Worm (Caenorhabditis elegans): Measurements from ENCODE around the gene clec-232.
A peak's percentile ranks its signal among the peaks of the same experiment; 100 is the strongest.

DNA sequence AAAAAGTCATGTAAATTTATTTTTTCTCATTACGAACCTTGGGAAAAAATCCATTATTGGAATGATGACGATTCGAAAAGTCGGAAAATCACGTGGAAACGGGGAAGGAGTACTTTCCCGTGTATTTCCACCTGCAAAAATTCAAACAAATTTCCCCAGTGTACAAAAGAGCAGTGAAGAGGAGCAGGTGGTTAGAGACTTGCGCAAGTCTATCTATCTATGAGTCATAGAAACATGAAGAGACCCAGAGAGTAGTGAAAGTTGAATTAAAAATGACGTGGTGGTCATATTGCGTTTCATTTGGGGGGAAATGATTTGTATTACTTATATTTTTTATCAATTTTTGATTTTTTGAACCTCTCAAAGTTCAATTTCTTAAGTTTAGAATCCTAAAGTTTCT lies 24.5 kb downstream of the clec-232 start, which contains the start of gene nhr-50:
- peak; percentile 78 for TF ChIP-seq nhr-80 (tag; optimal IDR thresholded peaks at IDR 0.05)
- TF ChIP-seq sea-2 (GFP tag; IDR thresholded peaks at IDR 0.05): no peak
- TF ChIP-seq cebp-2 (GFP tag; IDR thresholded peaks at IDR 0.05): no peak
- no peak for TF ChIP-seq madf-8 (GFP tag; conservative IDR thresholded peaks at IDR 0.05)
- no peak for TF ChIP-seq unc-62 (GFP tag; optimal IDR thresholded peaks at IDR 0.05)
- TF ChIP-seq let-526 (GFP tag; IDR thresholded peaks at IDR 0.05): no peak
- no peak for TF ChIP-seq ama-1 (optimal IDR thresholded peaks at IDR 0.05)
- TF ChIP-seq ama-1 (GFP tag; optimal IDR thresholded peaks at IDR 0.05): no peak
- no peak for TF ChIP-seq hlh-12 (tag; optimal IDR thresholded peaks at IDR 0.05)
- no peak for TF ChIP-seq ceh-100 (GFP tag; IDR thresholded peaks at IDR 0.05)
- TF ChIP-seq attf-5 (GFP tag; optimal IDR thresholded peaks at IDR 0.05): peak; percentile 20
- no peak for TF ChIP-seq ztf-26 (tag; optimal IDR thresholded peaks at IDR 0.05)
- peak; percentile 34; the same call in 1 of the 2 replicates for TF ChIP-seq nfyb-1 (GFP tag; IDR thresholded peaks at IDR 0.05)
- TF ChIP-seq chd-7 (tag; optimal IDR thresholded peaks at IDR 0.05): no peak
- no peak for TF ChIP-seq ZK185.1 (tag; optimal IDR thresholded peaks at IDR 0.05; ENCODE audit: poor library complexity, severe bottlenecking)

All from whole organism, young adult.